Worm (Caenorhabditis elegans) whole organism, L1 larva: Measurements from ENCODE around the gene nhr-142.

Source experiments
- F16B12.6 ChIP-seq: fragments of 150-350 bp; optimal IDR thresholded peaks from 2 replicates; lab custom pipeline; 2014; ENCODE audit warnings: missing biosample characterization, missing genetic modification characterization
- aha-1 ChIP-seq: fragments of 150-350 bp; optimal IDR thresholded peaks from 2 replicates; lab custom pipeline; 2014; ENCODE audit warnings: missing biosample characterization, missing genetic modification characterization
- alr-1 ChIP-seq: fragments of 200-800 bp; sonication (Bioruptor generic); optimal IDR thresholded peaks from 2 replicates; lab custom pipeline; 2018; ENCODE audit warnings: borderline replicate concordance, mild to moderate bottlenecking, missing genetic modification characterization, missing compliant biosample characterization
- ama-1 ChIP-seq: fragments of 150-350 bp; optimal IDR thresholded peaks from 2 replicates; lab custom pipeline; 2014
- blmp-1 ChIP-seq: fragments of 150-350 bp; optimal IDR thresholded peaks from 2 replicates; lab custom pipeline; 2014; ENCODE audit warnings: missing biosample characterization, missing genetic modification characterization
- ceh-63 ChIP-seq: fragments of 200-800 bp; sonication (Bioruptor generic); optimal IDR thresholded peaks from 2 replicates; lab custom pipeline; 2018; ENCODE audit warnings: mild to moderate bottlenecking, missing genetic modification characterization, missing compliant biosample characterization
- ceh-8 ChIP-seq: fragments of 200-800 bp; sonication (Bioruptor generic); optimal IDR thresholded peaks from 2 replicates; lab custom pipeline; 2018; ENCODE audit warnings: mild to moderate bottlenecking, missing genetic modification characterization, moderate library complexity, missing compliant biosample characterization
- ceh-82 ChIP-seq, 3 experiments: fragments of 150-350 bp in 1 of 3; sonication (generic microtip) in 2 of 3; optimal IDR thresholded peaks; 2 replicates each; lab custom pipeline; 2014 to 2017; ENCODE audit warnings: missing biosample characterization in 3 of 3, missing genetic modification characterization in 3 of 3
- ces-1 ChIP-seq: fragments of 150-350 bp; optimal IDR thresholded peaks from 2 replicates; lab custom pipeline; 2014; ENCODE audit warnings: missing biosample characterization, missing genetic modification reagents, missing genetic modification characterization
- efl-1 ChIP-seq, 4 experiments: fragments of 150-350 bp; optimal IDR thresholded peaks in 3 of 4; peaks in 1 of 4; 1 replicate in 1 of 4; 2 replicates in 3 of 4; lab custom pipeline; 2014; ENCODE audit warnings: missing biosample characterization in 2 of 4, missing genetic modification characterization in 2 of 4, missing genetic modification reagents in 2 of 4
- egl-27 ChIP-seq, 2 experiments: fragments of 150-350 bp in 1 of 2; sonication (generic microtip); optimal IDR thresholded peaks; 3 replicates each; lab custom pipeline; 2017 to 2018; ENCODE audit warnings: missing biosample characterization in 2 of 2, missing genetic modification characterization in 2 of 2, missing genetic modification reagents in 2 of 2
- elt-2 ChIP-seq: sonication (generic microtip); optimal IDR thresholded peaks from 2 replicates; lab custom pipeline; 2016; ENCODE audit warnings: missing genetic modification characterization, mild to moderate bottlenecking, inconsistent platforms, missing compliant biosample characterization, missing genetic modification reagents
- elt-3 ChIP-seq, 6 experiments: fragments of 150-350 bp in 1 of 6; sonication (generic microtip); optimal IDR thresholded peaks; 2 replicates each; lab custom pipeline; 2017 to 2018; ENCODE audit warnings: missing biosample characterization in 6 of 6, missing genetic modification characterization in 6 of 6, inconsistent platforms in 1 of 6
- ets-5 ChIP-seq: fragments of 200-800 bp; sonication (Bioruptor generic); IDR thresholded peaks from 2 replicates; pipeline ENCODE4 v1.3.6; 2022; ENCODE audit warnings: missing genetic modification characterization, missing compliant biosample characterization
- fkh-10 ChIP-seq: sonication (generic microtip); optimal IDR thresholded peaks from 2 replicates; lab custom pipeline; 2017; ENCODE audit warnings: missing biosample characterization, missing genetic modification reagents, missing genetic modification characterization
- fkh-4 ChIP-seq: sonication (generic microtip); optimal IDR thresholded peaks from 2 replicates; lab custom pipeline; 2016; ENCODE audit warnings: missing compliant biosample characterization, missing genetic modification characterization, borderline replicate concordance
- lin-13 ChIP-seq: fragments of 150-350 bp; optimal IDR thresholded peaks from 2 replicates; lab custom pipeline; 2014; ENCODE audit warnings: missing biosample characterization, missing genetic modification reagents, missing genetic modification characterization
- lin-14 ChIP-seq: fragments of 200-800 bp; sonication (Bioruptor generic); optimal IDR thresholded peaks from 2 replicates; lab custom pipeline; 2018; ENCODE audit warnings: mild to moderate bottlenecking, missing genetic modification characterization, moderate library complexity, missing compliant biosample characterization
- lin-35 ChIP-seq, 2 experiments: fragments of 150-350 bp; optimal IDR thresholded peaks; 2 replicates each; lab custom pipeline; 2014; ENCODE audit warnings: missing biosample characterization in 2 of 2, missing genetic modification characterization in 2 of 2, missing genetic modification reagents in 2 of 2
- lir-3 ChIP-seq: sonication (generic microtip); optimal IDR thresholded peaks from 2 replicates; lab custom pipeline; 2016; ENCODE audit warnings: mild to moderate bottlenecking, missing genetic modification characterization, moderate library complexity, missing compliant biosample characterization; ENCODE audit not compliant: poor library complexity
- lsy-2 ChIP-seq, 2 experiments: fragments of 150-350 bp; optimal IDR thresholded peaks; 2 replicates each; lab custom pipeline; 2014; ENCODE audit warnings: missing biosample characterization in 2 of 2, missing genetic modification characterization in 2 of 2
- mab-9 ChIP-seq: fragments of 200-800 bp; sonication (Bioruptor generic); IDR thresholded peaks from 2 replicates; pipeline ENCODE4 v1.3.6; 2022; ENCODE audit warnings: missing genetic modification reagents, missing genetic modification characterization, missing compliant biosample characterization
- mdl-1 ChIP-seq, 2 experiments: fragments of 150-350 bp; optimal IDR thresholded peaks; 2 replicates each; lab custom pipeline; 2014 to 2017; ENCODE audit warnings: missing biosample characterization in 2 of 2, missing genetic modification characterization in 2 of 2, inconsistent platforms in 1 of 2
- mep-1 ChIP-seq: fragments of 150-350 bp; optimal IDR thresholded peaks from 2 replicates; lab custom pipeline; 2014; ENCODE audit warnings: missing biosample characterization, missing genetic modification characterization
- nhr-19 ChIP-seq: fragments of 200-800 bp; sonication (Bioruptor generic); conservative IDR thresholded peaks from 2 replicates; pipeline ENCODE4 v1.3.6; 2022; ENCODE audit warnings: missing genetic modification characterization, missing compliant biosample characterization
- nhr-20 ChIP-seq: sonication (generic microtip); optimal IDR thresholded peaks from 2 replicates; lab custom pipeline; 2016; ENCODE audit warnings: mild to moderate bottlenecking, missing genetic modification characterization, missing compliant biosample characterization
- nhr-237 ChIP-seq: fragments of 150-350 bp; optimal IDR thresholded peaks from 2 replicates; lab custom pipeline; 2014; ENCODE audit warnings: missing biosample characterization, missing genetic modification characterization
- nhr-28 ChIP-seq: fragments of 150-350 bp; optimal IDR thresholded peaks from 2 replicates; lab custom pipeline; 2014; ENCODE audit warnings: missing biosample characterization, missing genetic modification characterization
- nhr-47 ChIP-seq: sonication (generic microtip); optimal IDR thresholded peaks from 2 replicates; lab custom pipeline; 2016; ENCODE audit warnings: mild to moderate bottlenecking, missing genetic modification characterization, moderate library complexity, missing compliant biosample characterization
- nhr-84 ChIP-seq: sonication (generic microtip); optimal IDR thresholded peaks from 2 replicates; lab custom pipeline; 2017; ENCODE audit warnings: missing biosample characterization, missing genetic modification characterization
- nhr-85 ChIP-seq: sonication (generic microtip); peaks from one replicate; lab custom pipeline; 2016; ENCODE audit warnings: missing genetic modification characterization, inconsistent platforms, missing compliant biosample characterization
- nhr-90 ChIP-seq: sonication (generic microtip); optimal IDR thresholded peaks from 2 replicates; lab custom pipeline; 2016; ENCODE audit warnings: mild to moderate bottlenecking, missing genetic modification characterization, missing compliant biosample characterization; ENCODE audit not compliant: poor library complexity
- pax-3 ChIP-seq: fragments of 200-800 bp; sonication (Bioruptor generic); optimal IDR thresholded peaks from 2 replicates; lab custom pipeline; 2018; ENCODE audit warnings: mild to moderate bottlenecking, missing genetic modification characterization, moderate library complexity, missing compliant biosample characterization
- rnt-1 ChIP-seq: sonication (generic microtip); optimal IDR thresholded peaks from 2 replicates; lab custom pipeline; 2016; ENCODE audit warnings: mild to moderate bottlenecking, missing genetic modification characterization, moderate library complexity, missing compliant biosample characterization
- snu-23 ChIP-seq: sonication (generic microtip); optimal IDR thresholded peaks from 2 replicates; lab custom pipeline; 2016; ENCODE audit warnings: missing genetic modification characterization, missing compliant biosample characterization
- sox-4 ChIP-seq: sonication (generic microtip); optimal IDR thresholded peaks from 2 replicates; lab custom pipeline; 2016; ENCODE audit warnings: missing genetic modification characterization, missing compliant biosample characterization
- swsn-7 ChIP-seq: sonication (generic microtip); optimal IDR thresholded peaks from 2 replicates; lab custom pipeline; 2016; ENCODE audit warnings: missing genetic modification characterization, missing compliant biosample characterization
- unc-30 ChIP-seq: sonication (generic microtip); optimal IDR thresholded peaks from 2 replicates; lab custom pipeline; 2017; ENCODE audit warnings: missing biosample characterization, missing genetic modification characterization
- xbp-1 ChIP-seq: sonication (generic microtip); optimal IDR thresholded peaks from 2 replicates; lab custom pipeline; 2016; ENCODE audit warnings: missing genetic modification characterization, missing compliant biosample characterization
- zip-4 ChIP-seq: fragments of 200-800 bp; sonication (Bioruptor generic); optimal IDR thresholded peaks from 2 replicates; lab custom pipeline; 2018; ENCODE audit warnings: mild to moderate bottlenecking, missing genetic modification characterization, moderate library complexity, missing compliant biosample characterization
- ztf-4 ChIP-seq: fragments of 150-350 bp; optimal IDR thresholded peaks from 2 replicates; lab custom pipeline; 2014; ENCODE audit warnings: missing biosample characterization, missing genetic modification characterization

The nhr-142 gene

DNA sequence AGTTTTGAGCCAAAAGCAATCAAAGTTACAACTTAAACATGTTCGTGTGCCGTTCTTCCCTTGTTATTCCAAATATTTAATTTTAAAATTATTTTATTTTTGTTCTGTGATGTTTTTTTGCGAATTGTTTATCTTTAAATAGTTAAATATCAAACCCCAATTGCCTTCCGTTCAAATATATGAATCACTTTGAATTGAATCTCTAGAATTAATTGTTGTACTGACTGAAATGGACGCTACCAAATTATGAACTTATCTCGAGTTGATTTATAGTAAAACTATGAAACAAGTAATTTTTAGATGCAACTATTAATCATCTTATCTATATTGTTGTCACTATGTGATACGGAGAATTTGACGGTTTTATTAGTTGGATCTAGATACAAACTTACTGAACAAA is 1.7 kb upstream of the nhr-142 start, which contains the start of gene ZC250.2:
Gene ZC250.2, plus strand, starts transcription at position 301 of the 400 bp plus-strand sequence.
- TF ChIP-seq nhr-85 (tag; lab: Kevin White, UChicago) (peak; percentile 48), mep-1 (tag; lab: Kevin White, UChicago) (no peak)

DNA sequence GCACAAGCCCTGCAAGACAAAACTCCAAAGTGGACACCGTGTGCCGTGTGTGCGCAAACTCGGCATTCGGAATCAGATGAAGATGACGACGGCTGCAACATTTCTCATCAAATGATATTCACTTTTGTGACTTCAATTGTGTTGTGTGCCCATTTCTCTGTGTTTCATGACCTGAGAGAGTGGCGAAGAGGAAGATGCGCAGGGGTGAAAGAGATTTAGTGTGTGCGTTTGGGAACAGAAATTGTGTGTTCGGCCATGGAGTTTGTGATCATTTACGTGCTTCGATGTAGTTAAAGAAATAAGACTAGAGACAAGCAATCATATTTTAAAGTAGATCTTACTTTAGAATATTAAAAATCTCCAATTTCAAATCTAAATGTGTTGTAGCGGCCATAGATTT is 1.7 kb downstream of the nhr-142 start:
- TF ChIP-seq mab-9 (GFP tag; lab: Robert Waterston, UW), result no peak
- peak; percentile 0 for TF ChIP-seq nhr-20 (tag; lab: Kevin White, UChicago)
- no peak for TF ChIP-seq aha-1 (tag; lab: Kevin White, UChicago)
- peak; percentile 62 for TF ChIP-seq lin-14 (GFP tag; lab: Kevin White, UChicago)
- TF ChIP-seq blmp-1, result no peak

- TF ChIP-seq aha-1 (tag; lab: Kevin White, UChicago) (no peak), egl-27 (tag; optimal IDR thresholded peaks at IDR 0.05; lab: Kevin White, UChicago) (no peak), lir-3 (tag; lab: Kevin White, UChicago) (no peak), swsn-7 (tag; lab: Kevin White, UChicago) (no peak), lin-13 (GFP tag; lab: Kevin White, UChicago) (no peak), pax-3 (no peak), fkh-10 (GFP tag; lab: Kevin White, UChicago) (no peak), nhr-47 (tag; lab: Kevin White, UChicago) (no peak)
- TF ChIP-seq, all 84 proteins: peak for 0
Measured at ce11 chrV:5785372-5785771, 5.0 kb downstream of the nhr-142 start, which contains the start of gene F44E7.7. TSS of gene F44E7.7 (minus strand) at chrV:5785472.

- no peak for TF ChIP-seq ceh-8
- TF ChIP-seq, all 84 proteins: peak for 0
Measured at ce11 chrV:5782687-5783086, 7.7 kb downstream of the nhr-142 start, which contains the start of gene fbxa-183. TSS of gene fbxa-183 (minus strand) at chrV:5782787.

- TF ChIP-seq sox-4 (tag; lab: Kevin White, UChicago) (no peak), elt-3 (tag; optimal IDR thresholded peaks at IDR 0.05; lab: Kevin White, UChicago) (peak in 3 of 6 experiments; percentile 11 to 74 (median 51)), snu-23 (peak; percentile 72), ces-1 (GFP tag; lab: Kevin White, UChicago) (no peak), nhr-84 (no peak), nhr-20 (tag; lab: Kevin White, UChicago) (peak; percentile 66), nhr-90 (peak; percentile 83), ets-5 (GFP tag; lab: Robert Waterston, UW) (no peak), nhr-19 (GFP tag; lab: Robert Waterston, UW) (peak; percentile 59), efl-1 (optimal IDR thresholded peaks at IDR 0.05; lab: Kevin White, UChicago) (peak; percentile 34 to 61), efl-1 (GFP tag; optimal IDR thresholded peaks at IDR 0.05 in 1 of 2; lab: Kevin White, UChicago) (peak; percentile 23 to 87), ama-1 (lab: Kevin White, UChicago) (no peak), F16B12.6 (tag; lab: Kevin White, UChicago) (no peak), alr-1 (tag; lab: Kevin White, UChicago) (no peak), lin-14 (GFP tag; lab: Kevin White, UChicago) (peak; percentile 92), nhr-28 (tag; lab: Kevin White, UChicago) (no peak), unc-30 (tag; lab: Kevin White, UChicago) (no peak), mep-1 (tag; lab: Kevin White, UChicago) (peak; percentile 72), lsy-2 (tag; optimal IDR thresholded peaks at IDR 0.05; lab: Kevin White, UChicago) (peak; percentile 20 to 46), fkh-4 (no peak), elt-2 (peak; percentile 80), zip-4 (no peak), ceh-82 (tag; optimal IDR thresholded peaks at IDR 0.05; lab: Kevin White, UChicago) (peak; percentile 31 to 78 (median 41)), ztf-4 (peak; percentile 23), nhr-85 (tag; lab: Kevin White, UChicago) (peak; percentile 81), ceh-63 (GFP tag; lab: Kevin White, UChicago) (no peak), egl-27 (tag; optimal IDR thresholded peaks at IDR 0.05; lab: Kevin White, UChicago) (no peak), lin-35 (GFP tag; optimal IDR thresholded peaks at IDR 0.05; lab: Kevin White, UChicago) (peak; percentile 0 to 41), mdl-1 (tag; optimal IDR thresholded peaks at IDR 0.05; lab: Kevin White, UChicago) (peak in 1 of 2 experiments; percentile 20), blmp-1 (peak; percentile 28), xbp-1 (peak; percentile 8), nhr-237 (tag; lab: Kevin White, UChicago) (no peak), rnt-1 (tag; lab: Kevin White, UChicago) (peak; percentile 59)
Measured at ce11 chrV:5780713-5781360, 9.5 kb downstream of the nhr-142 start, which contains the start of gene F44E7.5. TSS of gene F44E7.5 (minus strand) at chrV:5780922.
